Worm (Caenorhabditis elegans): ENCODE results near the gene stg-2.

The stg-2 gene

DNA sequence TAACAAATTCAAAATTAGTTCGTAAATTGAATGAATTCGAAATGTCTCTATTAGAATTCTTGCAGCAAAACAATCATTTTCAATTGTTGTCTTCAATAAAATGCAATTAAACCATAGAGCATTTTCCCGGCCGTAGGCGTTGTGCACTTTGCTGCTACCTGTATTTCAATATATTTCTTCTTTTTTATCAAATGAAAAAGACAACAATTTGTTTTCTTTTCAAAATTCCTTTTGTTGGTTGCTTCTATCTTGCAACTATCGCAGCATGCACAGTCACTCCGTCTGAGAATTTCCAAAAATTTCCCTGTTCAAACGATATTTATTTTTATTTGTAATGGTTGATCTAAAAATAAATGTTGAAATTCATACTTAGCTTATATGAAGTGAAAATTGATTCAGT lies 31.4 kb upstream of the stg-2 start:
- TF ChIP-seq hlh-30 (tag; optimal IDR thresholded peaks at IDR 0.05; ENCODE audit: insufficient read depth) (no peak), elt-4 (tag; optimal IDR thresholded peaks at IDR 0.05) (no peak), K02D7.2 (tag; optimal IDR thresholded peaks at IDR 0.05) (no peak), C38D4.7 (GFP tag; optimal IDR thresholded peaks at IDR 0.05) (no peak)

DNA sequence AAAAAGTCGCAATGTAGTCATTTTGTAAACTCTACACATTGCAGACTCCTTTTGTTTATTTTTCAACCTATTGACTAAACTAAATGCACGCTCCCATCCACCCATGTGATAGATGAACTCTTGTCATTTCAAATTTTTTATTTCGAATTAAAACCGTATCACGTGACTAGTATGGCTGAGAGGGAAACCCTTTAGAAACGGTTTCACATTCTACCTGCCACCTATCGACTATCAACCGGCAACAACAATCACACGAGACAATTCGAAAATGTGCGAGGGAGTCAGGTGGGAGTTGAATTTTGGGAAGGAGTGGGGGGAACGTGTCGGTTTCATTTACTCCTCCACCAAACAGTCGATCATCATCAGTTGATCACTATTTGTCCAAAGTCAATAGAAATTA lies 30.8 kb upstream of the stg-2 start:
- TF ChIP-seq hlh-30 (tag; optimal IDR thresholded peaks at IDR 0.05; ENCODE audit: insufficient read depth) (peak; percentile 68), madf-2 (tag; optimal IDR thresholded peaks at IDR 0.05) (no peak)

DNA sequence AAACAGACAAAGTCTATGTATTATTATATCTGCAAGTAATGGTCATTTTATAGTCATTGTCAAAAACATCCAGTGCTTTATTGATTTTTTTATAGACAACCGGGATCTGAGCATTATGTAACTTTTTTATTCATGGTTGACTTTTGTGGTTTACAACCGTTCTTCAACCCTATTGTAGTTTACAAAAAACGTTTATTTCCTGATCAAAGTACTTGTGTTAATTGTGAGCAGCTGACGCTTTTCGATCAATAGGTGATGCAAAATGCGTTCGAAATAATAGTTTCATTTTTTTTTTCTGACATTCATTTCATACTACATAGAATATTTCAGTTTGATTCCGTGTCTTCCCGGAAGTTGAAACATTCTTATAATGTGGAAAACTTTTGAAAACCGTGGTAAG lies 29.0 kb upstream of the stg-2 start, which contains the start of the genes K09E2.2 and K09E2.3:
K09E2.2 (plus strand) TSS at position 301 of the 400 bp plus-strand sequence.
K09E2.3 (plus strand) TSS at position 325 of the 400 bp plus-strand sequence.
- no peak for TF ChIP-seq npax-4 (tag; optimal IDR thresholded peaks at IDR 0.05)
- no peak for TF ChIP-seq ceh-34 (tag; optimal IDR thresholded peaks at IDR 0.05)
- no peak for TF ChIP-seq pat-9 (tag; optimal IDR thresholded peaks at IDR 0.05)
- TF ChIP-seq ref-2 (tag; optimal IDR thresholded peaks at IDR 0.05), result no peak
- TF ChIP-seq ama-1 (optimal IDR thresholded peaks at IDR 0.05), result no peak

- TF ChIP-seq unc-42 (tag; optimal IDR thresholded peaks at IDR 0.05), result peak; percentile 9
- TF ChIP-seq ceh-22 (tag; optimal IDR thresholded peaks at IDR 0.05), result no peak
Observed at ce11 chrX:8662452-8662851, 18.7 kb upstream of the stg-2 start.

ce11 chrX:8660909-8661308 lies 17.2 kb upstream of the stg-2 start:
- TF ChIP-seq pat-9 (tag; optimal IDR thresholded peaks at IDR 0.05), result no peak
- no peak for TF ChIP-seq ceh-19 (GFP tag; optimal IDR thresholded peaks at IDR 0.05)
- no peak for TF ChIP-seq elt-4 (tag; optimal IDR thresholded peaks at IDR 0.05)
- no peak for TF ChIP-seq nfya-1 (tag; optimal IDR thresholded peaks at IDR 0.05)
- no peak for TF ChIP-seq hlh-6 (tag; optimal IDR thresholded peaks at IDR 0.05)

DNA sequence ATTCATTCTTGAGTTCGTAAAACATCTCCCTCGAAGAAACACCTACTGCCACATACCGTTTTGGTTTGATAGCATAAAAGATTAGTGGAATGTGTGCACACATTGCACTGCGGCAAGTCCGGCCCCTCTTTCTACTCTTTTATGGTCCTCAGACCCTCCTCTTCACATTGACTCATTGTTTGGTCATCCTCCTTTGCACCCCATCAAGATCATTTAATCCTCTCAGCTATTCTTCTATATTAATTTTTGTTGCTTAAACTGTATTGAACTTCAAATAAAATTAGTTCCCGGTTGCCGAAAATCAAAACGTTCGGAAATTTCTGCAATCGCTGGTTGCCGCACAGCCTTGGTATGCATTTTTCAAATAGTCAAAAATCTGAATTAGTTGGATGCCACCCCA lies 16.6 kb upstream of the stg-2 start, which contains the start of gene rig-1:
rig-1 (plus strand) TSS at position 301 of the 400 bp plus-strand sequence.
- TF ChIP-seq elt-2 (tag; optimal IDR thresholded peaks at IDR 0.05), result no peak
- TF ChIP-seq elt-4 (tag; optimal IDR thresholded peaks at IDR 0.05), result no peak
- TF ChIP-seq F13H6.1 (tag; optimal IDR thresholded peaks at IDR 0.05), result no peak
- TF ChIP-seq ceh-22 (tag; optimal IDR thresholded peaks at IDR 0.05), result no peak
- no peak for TF ChIP-seq hlh-13 (GFP tag; optimal IDR thresholded peaks at IDR 0.05)

DNA sequence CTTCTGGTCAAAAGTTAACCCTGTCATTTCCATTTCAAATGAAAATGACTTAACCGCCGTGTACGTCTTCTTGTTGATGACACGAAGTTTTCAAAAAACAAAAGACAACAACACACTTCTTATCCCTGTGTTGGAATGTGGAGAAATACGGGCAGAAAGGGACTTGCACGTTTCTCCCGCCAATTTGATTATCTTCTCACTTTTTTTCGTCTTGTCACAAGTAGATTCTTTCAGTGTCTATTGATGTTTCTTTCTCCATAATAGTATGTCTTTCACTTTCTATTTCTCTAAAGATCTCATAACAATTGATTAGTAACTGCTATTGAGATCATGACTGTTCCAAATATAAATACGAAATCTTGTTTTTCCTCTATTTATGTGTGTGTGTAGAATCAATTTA lies 15.8 kb upstream of the stg-2 start:
- TF ChIP-seq unc-42 (tag; optimal IDR thresholded peaks at IDR 0.05) (peak; percentile 87), elt-4 (tag; optimal IDR thresholded peaks at IDR 0.05) (no peak)

DNA sequence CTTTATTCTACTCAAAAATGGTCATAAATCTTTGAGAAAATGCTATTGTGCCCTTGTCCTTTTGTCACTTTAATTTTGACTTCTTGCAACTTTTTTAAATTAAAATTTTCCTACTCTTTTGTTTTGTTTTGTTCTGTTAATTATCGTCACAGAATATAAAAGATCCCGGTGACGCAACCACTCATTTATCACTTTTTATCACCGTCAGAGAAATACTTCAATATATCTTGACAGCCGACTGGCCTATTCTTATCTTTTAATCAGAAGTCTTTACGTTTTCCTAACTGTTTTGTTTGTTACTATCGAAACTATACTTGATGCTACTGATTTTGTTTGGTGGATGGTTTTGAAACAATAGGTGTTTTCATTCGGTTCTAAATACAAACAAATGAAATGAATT lies 12.3 kb upstream of the stg-2 start:
- TF ChIP-seq zip-5 (tag; optimal IDR thresholded peaks at IDR 0.05) (no peak), ceh-18 (tag; optimal IDR thresholded peaks at IDR 0.05) (no peak), fkh-6 (tag; optimal IDR thresholded peaks at IDR 0.05) (no peak), lim-6 (tag; optimal IDR thresholded peaks at IDR 0.05) (no peak), fkh-10 (GFP tag; optimal IDR thresholded peaks at IDR 0.05) (no peak), ceh-30 (tag; optimal IDR thresholded peaks at IDR 0.05) (no peak)

DNA sequence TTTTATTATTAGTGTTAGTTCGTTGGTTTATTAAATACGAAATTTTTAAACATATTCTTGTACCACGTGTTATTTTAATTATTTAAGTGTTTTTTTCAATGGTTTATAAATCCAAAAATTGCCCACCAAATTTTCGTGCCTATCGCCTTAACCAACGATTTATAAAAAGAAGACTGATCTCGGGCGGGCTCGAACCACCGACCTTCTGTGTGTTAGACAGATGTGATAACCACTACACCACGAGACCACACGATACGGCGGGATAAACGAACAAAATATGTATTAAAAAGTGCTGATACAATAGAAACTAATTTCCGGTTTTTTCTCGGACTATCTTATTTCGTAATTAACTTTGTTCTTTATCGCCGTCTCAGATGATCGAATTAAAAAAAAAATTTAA lies 6.8 kb upstream of the stg-2 start:
- TF ChIP-seq lim-6 (tag; optimal IDR thresholded peaks at IDR 0.05) (no peak), mec-3 (tag; optimal IDR thresholded peaks at IDR 0.05; ENCODE audit: borderline replicate concordance) (no peak), pax-1 (tag; optimal IDR thresholded peaks at IDR 0.05) (no peak), pha-2 (tag; optimal IDR thresholded peaks at IDR 0.05) (no peak), tbx-2 (tag; optimal IDR thresholded peaks at IDR 0.05) (no peak), K02D7.2 (tag; optimal IDR thresholded peaks at IDR 0.05) (no peak), pha-4 (tag; optimal IDR thresholded peaks at IDR 0.05) (no peak), C38D4.7 (GFP tag; optimal IDR thresholded peaks at IDR 0.05) (peak; percentile 18), ceh-9 (tag; optimal IDR thresholded peaks at IDR 0.05) (no peak), tbx-7 (tag; optimal IDR thresholded peaks at IDR 0.05) (no peak), rnt-1 (tag; optimal IDR thresholded peaks at IDR 0.05) (no peak), elt-2 (tag; optimal IDR thresholded peaks at IDR 0.05) (peak; percentile 0), ceh-24 (tag; optimal IDR thresholded peaks at IDR 0.05) (no peak), che-1 (tag; optimal IDR thresholded peaks at IDR 0.05) (peak; percentile 31), dve-1 (tag; optimal IDR thresholded peaks at IDR 0.05) (no peak), madf-2 (tag; optimal IDR thresholded peaks at IDR 0.05) (no peak), T23F11.4 (GFP tag; optimal IDR thresholded peaks at IDR 0.05) (no peak), ceh-2 (tag; optimal IDR thresholded peaks at IDR 0.05) (no peak), ahr-1 (tag; optimal IDR thresholded peaks at IDR 0.05) (no peak)
